Worm (Caenorhabditis elegans): ENCODE data around the gene ZC395.5.

ZC395.5 gene

DNA sequence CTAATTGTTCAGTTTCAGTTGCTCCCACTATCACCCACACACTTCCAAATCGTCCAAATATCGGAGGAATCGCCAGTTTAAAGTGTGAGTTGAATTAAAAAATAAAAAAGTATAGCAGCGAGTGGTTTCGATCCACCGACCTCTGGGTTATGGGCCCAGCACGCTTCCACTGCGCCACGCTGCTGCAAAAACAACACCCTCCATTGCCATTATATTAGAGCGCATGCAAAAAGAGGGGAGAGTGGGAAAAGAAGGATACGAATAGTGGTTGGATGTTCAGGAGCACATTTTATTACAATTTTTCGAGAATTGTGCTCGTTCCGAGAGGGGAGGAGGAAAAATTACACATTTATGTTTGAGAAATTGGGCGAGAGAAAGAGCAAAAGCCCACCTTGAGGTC, 27.2 kb downstream of the ZC395.5 start (continued):
- peak; percentile 81 for TF ChIP-seq D1046.2 (GFP tag; IDR thresholded peaks at IDR 0.05)
- no peak for TF ChIP-seq lin-15B (tag; optimal IDR thresholded peaks at IDR 0.05)
- TF ChIP-seq lin-38 (GFP tag; IDR thresholded peaks at IDR 0.05) = peak; percentile 83
- TF ChIP-seq unc-130 (GFP tag; optimal IDR thresholded peaks at IDR 0.05) = peak; percentile 78
- TF ChIP-seq set-16 (GFP tag; IDR thresholded peaks at IDR 0.05) = no peak
- TF ChIP-seq nhr-76 (tag; optimal IDR thresholded peaks at IDR 0.05) = no peak
- peak; percentile 44 for TF ChIP-seq nhr-11 (tag; optimal IDR thresholded peaks at IDR 0.05)
- TF ChIP-seq dve-1 (tag; optimal IDR thresholded peaks at IDR 0.05; ENCODE audit: insufficient read depth) = peak; percentile 50
- TF ChIP-seq lin-39 (tag; optimal IDR thresholded peaks at IDR 0.05) = no peak
- no peak for TF ChIP-seq ama-1 (optimal IDR thresholded peaks at IDR 0.05)
- TF ChIP-seq egl-27 (tag; optimal IDR thresholded peaks at IDR 0.05) = no peak
- peak; percentile 58; the same call in 1 of the 2 replicates for TF ChIP-seq zip-11 (GFP tag; IDR thresholded peaks at IDR 0.05)
- TF ChIP-seq nhr-25 (tag; optimal IDR thresholded peaks at IDR 0.05; ENCODE audit: borderline replicate concordance, insufficient read depth) = no peak
- no peak for TF ChIP-seq mxl-3 (GFP tag; optimal IDR thresholded peaks at IDR 0.05)
- TF ChIP-seq pha-4 (GFP tag; IDR thresholded peaks at IDR 0.05) = peak; percentile 90
- no peak for TF ChIP-seq pha-4 (tag; optimal IDR thresholded peaks at IDR 0.05)
- 0 out of 2 replicates have a peak, but pooled peaks have one; percentile 59 for TF ChIP-seq madf-9 (GFP tag; conservative IDR thresholded peaks at IDR 0.05)
- TF ChIP-seq lsy-2 (tag; optimal IDR thresholded peaks at IDR 0.05) = no peak
- no peak for TF ChIP-seq tag-97 (GFP tag; IDR thresholded peaks at IDR 0.05)
- peak; percentile 25 for TF ChIP-seq nhr-111 (GFP tag; optimal IDR thresholded peaks at IDR 0.05)
- peak; percentile 96 for TF ChIP-seq lim-7 (GFP tag; IDR thresholded peaks at IDR 0.05)
- peak; percentile 71; the same call in 1 of the 2 replicates for TF ChIP-seq ceh-20 (GFP tag; IDR thresholded peaks at IDR 0.05)
- TF ChIP-seq mdl-1 (tag; optimal IDR thresholded peaks at IDR 0.05) = peak in 1 of 2 experiments; percentile 52
- TF ChIP-seq lir-3 (tag; optimal IDR thresholded peaks at IDR 0.05) = peak; percentile 81
- TF ChIP-seq F37D6.2 (tag; optimal IDR thresholded peaks at IDR 0.05) = peak; percentile 51
- peak; percentile 74 for TF ChIP-seq Y5F2A.4 (GFP tag; optimal IDR thresholded peaks at IDR 0.05)
- TF ChIP-seq ctbp-1 (GFP tag; IDR thresholded peaks at IDR 0.05) = peak; percentile 76
- peak; percentile 59 for TF ChIP-seq dmd-6 (GFP tag; IDR thresholded peaks at IDR 0.05)
- TF ChIP-seq F26F4.8 (GFP tag; conservative IDR thresholded peaks at IDR 0.05) = peak; percentile 93
- TF ChIP-seq spr-1 (tag; optimal IDR thresholded peaks at IDR 0.05) = peak; percentile 76
- 0 out of 2 replicates have a peak, but pooled peaks have one; percentile 80 for TF ChIP-seq Y75B8A.6 (GFP tag; IDR thresholded peaks at IDR 0.05)
- no peak for TF ChIP-seq pqm-1 (tag; optimal IDR thresholded peaks at IDR 0.05)
- TF ChIP-seq duxl-1 (tag; optimal IDR thresholded peaks at IDR 0.05; ENCODE audit: poor library complexity) = peak; percentile 71
- TF ChIP-seq gei-8 (GFP tag; optimal IDR thresholded peaks at IDR 0.05) = peak; percentile 79
- TF ChIP-seq ztf-11 (tag; optimal IDR thresholded peaks at IDR 0.05) = no peak

DNA sequence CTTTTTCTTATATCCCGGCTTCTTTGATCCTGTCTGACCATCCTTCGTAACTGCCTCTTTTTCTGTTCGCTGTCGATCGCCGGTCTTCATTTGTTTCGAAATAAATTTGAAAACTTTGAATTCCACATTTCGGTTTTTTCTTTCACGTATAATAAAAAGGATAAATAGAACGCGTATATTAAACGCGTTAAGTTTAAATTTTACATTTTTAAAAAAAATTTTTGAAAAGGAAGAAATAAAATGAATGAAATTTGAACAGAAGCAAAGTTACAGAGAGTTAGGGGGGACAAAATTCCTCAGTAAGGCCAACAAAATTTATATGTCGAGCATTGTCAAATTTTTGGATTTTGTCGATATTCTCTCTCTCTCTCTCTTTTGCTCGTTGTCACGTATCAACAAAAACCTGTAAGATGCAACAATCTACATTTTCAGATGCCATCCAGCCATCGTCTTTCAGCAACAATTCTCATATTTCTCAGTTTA, 34.2 kb downstream of the ZC395.5 start, which contains the start of the genes T15B12.2 and F52C9.5:
TSS of gene T15B12.2 (minus strand) at position 101 of the 483 bp plus-strand sequence.
TSS of gene F52C9.5 (plus strand) at position 433 of the 483 bp plus-strand sequence.
- TF ChIP-seq T26A8.4 (GFP tag; IDR thresholded peaks at IDR 0.05) (no peak), fos-1 (tag; optimal IDR thresholded peaks at IDR 0.05) (no peak), tag-97 (GFP tag; IDR thresholded peaks at IDR 0.05) (no peak), nhr-111 (GFP tag; optimal IDR thresholded peaks at IDR 0.05) (no peak), spr-3 (GFP tag; optimal IDR thresholded peaks at IDR 0.05) (no peak), ceh-28 (tag; optimal IDR thresholded peaks at IDR 0.05) (no peak), arid-1 (GFP tag; conservative IDR thresholded peaks at IDR 0.05) (no peak), mep-1 (tag; optimal IDR thresholded peaks at IDR 0.05) (no peak), unc-39 (tag; optimal IDR thresholded peaks at IDR 0.05) (no peak), ZK337.2 (GFP tag; IDR thresholded peaks at IDR 0.05) (no peak), cey-2 (tag; optimal IDR thresholded peaks at IDR 0.05; ENCODE audit: borderline replicate concordance, insufficient read depth) (no peak), nhr-102 (tag; optimal IDR thresholded peaks at IDR 0.05) (no peak), daf-12 (tag; optimal IDR thresholded peaks at IDR 0.05) (no peak), Y105C5A.15 (GFP tag; IDR thresholded peaks at IDR 0.05) (no peak), egl-27 (tag; optimal IDR thresholded peaks at IDR 0.05) (no peak), ceh-44 (GFP tag; IDR thresholded peaks at IDR 0.05) (no peak), tra-1 (GFP tag; IDR thresholded peaks at IDR 0.05) (no peak), nhr-77 (tag; optimal IDR thresholded peaks at IDR 0.05) (no peak)

All from whole organism, L4 larva.